Worm (Caenorhabditis elegans) whole organism, late embryonic: ENCODE measurements around the gene F47B10.9.

Experiments
- ceh-22 ChIP-seq: sonication (generic microtip); optimal IDR thresholded peaks from 2 replicates; lab custom pipeline; 2017; ENCODE audit warnings: missing biosample characterization, missing genetic modification characterization
- hlh-30 ChIP-seq: sonication (generic microtip); optimal IDR thresholded peaks from 2 replicates; lab custom pipeline; 2017; ENCODE audit warnings: antibody characterized with exemption, missing genetic modification characterization, missing compliant biosample characterization; ENCODE audit not compliant: insufficient read depth
- nfya-1 ChIP-seq: sonication (generic microtip); optimal IDR thresholded peaks from 2 replicates; lab custom pipeline; 2017; ENCODE audit warnings: missing genetic modification characterization, mild to moderate bottlenecking, missing compliant biosample characterization, antibody characterized with exemption, moderate library complexity

DNA sequence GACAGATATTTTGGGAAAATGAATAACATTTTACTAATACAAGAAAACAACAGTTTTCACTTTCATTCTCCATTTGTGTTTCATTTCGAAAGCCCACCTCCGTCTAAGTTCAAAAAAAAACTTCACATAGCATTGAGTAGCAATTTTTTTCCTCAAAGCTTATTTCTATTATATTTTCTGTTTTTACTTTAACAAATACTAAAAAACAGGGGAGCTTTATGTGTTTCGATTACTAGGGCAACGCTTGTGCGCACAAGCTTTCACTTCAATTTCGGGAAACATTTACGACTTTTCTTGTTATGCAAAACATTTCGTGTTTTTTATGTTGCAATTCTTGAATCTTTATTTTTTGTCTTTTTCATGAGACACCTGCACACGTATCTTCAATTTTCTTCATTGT is 28.0 kb downstream of the F47B10.9 start, which contains the start of gene T21E8.5:
- TF ChIP-seq hlh-30 (tag; lab: Kevin White, UChicago): no peak
- TF ChIP-seq nfya-1 (tag; lab: Kevin White, UChicago): no peak
- no peak for TF ChIP-seq ceh-22
